Worm (Caenorhabditis elegans): ENCODE results near the gene sea-1.

sea-1 gene

ce11 chrII:3684487-3685067, 11.2 kb upstream of the sea-1 start:
- TF ChIP-seq nhr-80 (tag; optimal IDR thresholded peaks at IDR 0.05), result peak; percentile 4
- TF ChIP-seq atf-7 (tag; optimal IDR thresholded peaks at IDR 0.05), result peak; percentile 64
- TF ChIP-seq cebp-1 (GFP tag; IDR thresholded peaks at IDR 0.05), result peak; percentile 95
- TF ChIP-seq cebp-1 (tag; optimal IDR thresholded peaks at IDR 0.05), result peak; percentile 99
- TF ChIP-seq akir-1 (GFP tag; optimal IDR thresholded peaks at IDR 0.05), result no peak
- TF ChIP-seq nfyb-1 (GFP tag; IDR thresholded peaks at IDR 0.05), result 0 out of 2 replicates have a peak, but pooled peaks have one; percentile 55
- no peak for TF ChIP-seq T07F8.4 (tag; optimal IDR thresholded peaks at IDR 0.05)

DNA sequence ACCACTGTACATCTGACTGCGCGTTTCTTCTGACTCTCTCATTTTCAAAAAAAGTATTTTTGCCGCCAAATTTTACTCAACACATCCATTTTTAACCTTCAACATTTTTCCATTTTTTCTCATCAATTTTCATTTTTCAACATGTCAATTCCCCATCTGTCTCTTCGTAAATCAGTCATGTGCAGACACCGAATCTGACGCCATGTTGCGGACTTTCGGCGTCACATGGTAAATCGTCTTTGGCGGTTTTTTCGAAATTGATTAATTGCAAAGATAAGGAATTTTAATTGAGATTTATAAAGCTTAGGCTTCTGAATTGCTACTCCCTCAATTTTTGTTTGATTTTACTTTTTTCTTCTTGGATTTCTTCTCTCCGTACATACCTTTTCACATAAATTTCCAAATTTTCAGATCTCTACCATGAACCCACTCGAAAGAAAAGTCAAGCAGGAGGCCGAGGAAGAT, 9.4 kb upstream of the sea-1 start, which contains the start of gene F19B10.1:
Gene F19B10.1 (plus strand): TSS at position 415 of the 465 bp plus-strand sequence.
- TF ChIP-seq mel-28 (tag; optimal IDR thresholded peaks at IDR 0.05; ENCODE audit: borderline replicate concordance) (no peak), nhr-80 (tag; optimal IDR thresholded peaks at IDR 0.05) (peak; percentile 61), atf-7 (tag; optimal IDR thresholded peaks at IDR 0.05) (no peak), cebp-2 (GFP tag; IDR thresholded peaks at IDR 0.05) (no peak), gei-17 (GFP tag; optimal IDR thresholded peaks at IDR 0.05) (no peak), B0035.1 (tag; optimal IDR thresholded peaks at IDR 0.05) (no peak), zim-3 (tag; optimal IDR thresholded peaks at IDR 0.05) (no peak), rpc-1 (optimal IDR thresholded peaks at IDR 0.05) (no peak), rpc-1 (tag; optimal IDR thresholded peaks at IDR 0.05) (no peak), nfya-2 (GFP tag; IDR thresholded peaks at IDR 0.05) (no peak), F57A8.1 (GFP tag; optimal IDR thresholded peaks at IDR 0.05) (no peak), nhr-179 (tag; optimal IDR thresholded peaks at IDR 0.05) (no peak), efl-1 (GFP tag; optimal IDR thresholded peaks at IDR 0.05) (peak; percentile 33), ztf-6 (GFP tag; IDR thresholded peaks at IDR 0.05) (no peak), hlh-26 (GFP tag; conservative IDR thresholded peaks at IDR 0.05) (no peak), nhr-27 (tag; optimal IDR thresholded peaks at IDR 0.05) (no peak), F55B11.4 (tag; optimal IDR thresholded peaks at IDR 0.05; ENCODE audit: borderline replicate concordance, insufficient read depth) (no peak), F49E8.2 (tag; optimal IDR thresholded peaks at IDR 0.05; ENCODE audit: insufficient read depth) (no peak), ztf-3 (GFP tag; optimal IDR thresholded peaks at IDR 0.05) (no peak), snpc-4 (GFP tag; optimal IDR thresholded peaks at IDR 0.05) (no peak), snpc-4 (tag; optimal IDR thresholded peaks at IDR 0.05) (peak in 1 of 4 experiments; percentile 62), ama-1 (optimal IDR thresholded peaks at IDR 0.05) (no peak), ama-1 (GFP tag; optimal IDR thresholded peaks at IDR 0.05) (no peak), unc-130 (GFP tag; optimal IDR thresholded peaks at IDR 0.05) (no peak), hsf-1 (GFP tag; IDR thresholded peaks at IDR 0.05) (no peak), ceh-79 (tag; optimal IDR thresholded peaks at IDR 0.05) (no peak), T26A5.8 (tag; optimal IDR thresholded peaks at IDR 0.05) (no peak), egl-18 (GFP tag; IDR thresholded peaks at IDR 0.05) (no peak), Y53G8AR.9 (GFP tag; conservative IDR thresholded peaks at IDR 0.05) (0 out of 2 replicates have a peak, but pooled peaks have one; percentile 31), ceh-27 (GFP tag; optimal IDR thresholded peaks at IDR 0.05) (no peak), attf-5 (GFP tag; optimal IDR thresholded peaks at IDR 0.05) (peak; percentile 66), snpc-1.1 (tag; optimal IDR thresholded peaks at IDR 0.05; ENCODE audit: insufficient read depth) (no peak), lag-1 (GFP tag; IDR thresholded peaks at IDR 0.05) (no peak), Y95B8A.8 (GFP tag; IDR thresholded peaks at IDR 0.05) (no peak), K12H6.12 (tag; optimal IDR thresholded peaks at IDR 0.05) (no peak), nhr-120 (GFP tag; IDR thresholded peaks at IDR 0.05) (no peak), ceh-40 (GFP tag; IDR thresholded peaks at IDR 0.05) (no peak), Y56A3A.18 (GFP tag; IDR thresholded peaks at IDR 0.05) (no peak), tlf-1 (GFP tag; optimal IDR thresholded peaks at IDR 0.05) (no peak), zfh-2 (GFP tag; conservative IDR thresholded peaks at IDR 0.05) (no peak), pha-4 (tag; optimal IDR thresholded peaks at IDR 0.05) (no peak), tbp1 (GFP tag; optimal IDR thresholded peaks at IDR 0.05) (peak; percentile 37), lir-1 (GFP tag; conservative IDR thresholded peaks at IDR 0.05) (no peak)

Measured in whole organism, young adult.